Worm (Caenorhabditis elegans): ENCODE measurements around the gene F56C9.8.

F56C9.8 gene

ce11 chrIII:7300169-7300568 is 19.1 kb downstream of the F56C9.8 start (continued):
- TF ChIP-seq ztf-1 (GFP tag; conservative IDR thresholded peaks at IDR 0.05) (no peak), C34F6.9 (tag; optimal IDR thresholded peaks at IDR 0.05) (no peak), nhr-129 (tag; optimal IDR thresholded peaks at IDR 0.05) (peak; percentile 58)

- no peak for TF ChIP-seq nhr-237 (tag; optimal IDR thresholded peaks at IDR 0.05)
- TF ChIP-seq nhr-25 (tag; optimal IDR thresholded peaks at IDR 0.05): peak; percentile 55
- no peak for TF ChIP-seq unc-62 (GFP tag; optimal IDR thresholded peaks at IDR 0.05)
- no peak for TF ChIP-seq R02D3.7 (tag; optimal IDR thresholded peaks at IDR 0.05)
- TF ChIP-seq sma-9 (GFP tag; optimal IDR thresholded peaks at IDR 0.05): peak; percentile 37
- TF ChIP-seq sma-9 (tag; optimal IDR thresholded peaks at IDR 0.05): no peak
- TF ChIP-seq unc-39 (tag; optimal IDR thresholded peaks at IDR 0.05): no peak
- no peak for TF ChIP-seq nhr-12 (tag; optimal IDR thresholded peaks at IDR 0.05)
- no peak for TF ChIP-seq unc-55 (GFP tag; optimal IDR thresholded peaks at IDR 0.05)
- TF ChIP-seq dmd-4 (tag; optimal IDR thresholded peaks at IDR 0.05): no peak
- no peak for TF ChIP-seq skn-1 (tag; optimal IDR thresholded peaks at IDR 0.05)
- peak; percentile 41 for TF ChIP-seq ama-1 (optimal IDR thresholded peaks at IDR 0.05)
- TF ChIP-seq snpc-4 (tag; optimal IDR thresholded peaks at IDR 0.05): no peak
- TF ChIP-seq nhr-77 (tag; optimal IDR thresholded peaks at IDR 0.05): no peak
- TF ChIP-seq lin-11 (tag; optimal IDR thresholded peaks at IDR 0.05): no peak
- no peak for TF ChIP-seq F13H6.1 (tag; optimal IDR thresholded peaks at IDR 0.05)
- no peak for TF ChIP-seq nhr-11 (tag; optimal IDR thresholded peaks at IDR 0.05)
- TF ChIP-seq nhr-129 (tag; optimal IDR thresholded peaks at IDR 0.05): no peak
- TF ChIP-seq ztf-1 (GFP tag; conservative IDR thresholded peaks at IDR 0.05): no peak
- TF ChIP-seq ceh-16 (tag; optimal IDR thresholded peaks at IDR 0.05): peak; percentile 61
- peak in 1 of 2 experiments; percentile 17 for TF ChIP-seq mdl-1 (tag; optimal IDR thresholded peaks at IDR 0.05)
- no peak for TF ChIP-seq nhr-10 (tag; optimal IDR thresholded peaks at IDR 0.05)
- TF ChIP-seq blmp-1 (tag; optimal IDR thresholded peaks at IDR 0.05; ENCODE audit: insufficient read depth): peak; percentile 45
- TF ChIP-seq elt-1 (tag; optimal IDR thresholded peaks at IDR 0.05): no peak
- TF ChIP-seq fos-1 (tag; optimal IDR thresholded peaks at IDR 0.05): peak; percentile 14
- TF ChIP-seq ztf-4 (tag; optimal IDR thresholded peaks at IDR 0.05): no peak
- TF ChIP-seq alr-1 (tag; optimal IDR thresholded peaks at IDR 0.05): no peak
- TF ChIP-seq egl-27 (tag; optimal IDR thresholded peaks at IDR 0.05): no peak
- no peak for TF ChIP-seq Y55F3AM.14 (GFP tag; optimal IDR thresholded peaks at IDR 0.05)
- no peak for TF ChIP-seq nhr-21 (tag; optimal IDR thresholded peaks at IDR 0.05)
- TF ChIP-seq mbf-1 (tag; optimal IDR thresholded peaks at IDR 0.05): no peak
- no peak for TF ChIP-seq ceh-82 (tag; optimal IDR thresholded peaks at IDR 0.05)
- TF ChIP-seq lin-39 (tag; optimal IDR thresholded peaks at IDR 0.05): no peak
- no peak for TF ChIP-seq ZK546.5 (tag; optimal IDR thresholded peaks at IDR 0.05)
These were observed 19.8 kb downstream of the F56C9.8 start, which contains the start of the genes B0361.14 and B0361.9 for ce11 chrIII:7299466-7299865. B0361.14 (minus strand) TSS chrIII:7299531. B0361.9 (minus strand) TSS chrIII:7299631.

ce11 chrIII:7298045-7298444 is 21.3 kb downstream of the F56C9.8 start:
- TF ChIP-seq ZK546.5 (tag; optimal IDR thresholded peaks at IDR 0.05) (no peak), alr-1 (tag; optimal IDR thresholded peaks at IDR 0.05) (no peak), nhr-21 (tag; optimal IDR thresholded peaks at IDR 0.05) (peak; percentile 22), nhr-23 (tag; optimal IDR thresholded peaks at IDR 0.05) (no peak), blmp-1 (tag; optimal IDR thresholded peaks at IDR 0.05; ENCODE audit: insufficient read depth) (peak; percentile 16), ama-1 (optimal IDR thresholded peaks at IDR 0.05) (peak; percentile 55), ceh-16 (tag; optimal IDR thresholded peaks at IDR 0.05) (peak; percentile 13), mab-5 (tag; optimal IDR thresholded peaks at IDR 0.05) (no peak), nhr-12 (tag; optimal IDR thresholded peaks at IDR 0.05) (no peak), nhr-11 (tag; optimal IDR thresholded peaks at IDR 0.05) (no peak), elt-3 (tag; optimal IDR thresholded peaks at IDR 0.05) (no peak), ztf-11 (tag; optimal IDR thresholded peaks at IDR 0.05) (no peak), skn-1 (tag; optimal IDR thresholded peaks at IDR 0.05) (no peak), sem-4 (tag; optimal IDR thresholded peaks at IDR 0.05) (no peak), nhr-129 (tag; optimal IDR thresholded peaks at IDR 0.05) (no peak), ceh-82 (tag; optimal IDR thresholded peaks at IDR 0.05) (no peak), nhr-25 (tag; optimal IDR thresholded peaks at IDR 0.05) (peak; percentile 29), lin-13 (GFP tag; optimal IDR thresholded peaks at IDR 0.05) (no peak), nhr-10 (tag; optimal IDR thresholded peaks at IDR 0.05) (no peak), crh-2 (tag; optimal IDR thresholded peaks at IDR 0.05) (no peak), ztf-1 (GFP tag; conservative IDR thresholded peaks at IDR 0.05) (no peak), sma-9 (GFP tag; optimal IDR thresholded peaks at IDR 0.05) (peak; percentile 14), sma-9 (tag; optimal IDR thresholded peaks at IDR 0.05) (no peak)
